Worm (Caenorhabditis elegans): Measurements from ENCODE around the gene nhr-25.
A peak's percentile ranks its signal among the peaks of the same experiment; 100 is the strongest.

Gene nhr-25

DNA sequence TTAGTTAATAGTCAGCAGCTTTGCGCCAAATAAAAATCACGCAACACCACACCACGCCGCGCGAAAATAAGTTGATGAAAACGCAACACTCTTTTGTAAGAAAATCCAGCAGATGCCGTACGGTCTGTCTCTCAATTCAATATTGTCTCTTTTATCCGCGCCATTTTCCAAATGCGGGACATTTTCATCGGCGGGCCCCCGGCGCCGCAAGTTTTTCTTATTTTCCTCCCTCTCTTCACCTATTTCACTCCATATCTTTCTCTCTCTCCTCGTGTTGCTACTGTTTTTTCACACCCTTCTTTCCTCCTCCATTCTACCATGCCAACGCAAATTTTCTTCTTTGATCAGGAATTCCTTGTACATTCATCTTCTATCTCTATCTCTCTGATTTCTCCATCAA is 2.0 kb upstream of the nhr-25 start:
- TF ChIP-seq hlh-13 (GFP tag; optimal IDR thresholded peaks at IDR 0.05) = no peak
- no peak for TF ChIP-seq fkh-6 (tag; optimal IDR thresholded peaks at IDR 0.05)
- TF ChIP-seq hlh-6 (tag; optimal IDR thresholded peaks at IDR 0.05) = no peak
- TF ChIP-seq syd-9 (tag; optimal IDR thresholded peaks at IDR 0.05) = no peak
- TF ChIP-seq ceh-31 (tag; optimal IDR thresholded peaks at IDR 0.05) = no peak
- TF ChIP-seq lin-11 (tag; optimal IDR thresholded peaks at IDR 0.05) = no peak
- TF ChIP-seq odd-2 (tag; optimal IDR thresholded peaks at IDR 0.05) = no peak

DNA sequence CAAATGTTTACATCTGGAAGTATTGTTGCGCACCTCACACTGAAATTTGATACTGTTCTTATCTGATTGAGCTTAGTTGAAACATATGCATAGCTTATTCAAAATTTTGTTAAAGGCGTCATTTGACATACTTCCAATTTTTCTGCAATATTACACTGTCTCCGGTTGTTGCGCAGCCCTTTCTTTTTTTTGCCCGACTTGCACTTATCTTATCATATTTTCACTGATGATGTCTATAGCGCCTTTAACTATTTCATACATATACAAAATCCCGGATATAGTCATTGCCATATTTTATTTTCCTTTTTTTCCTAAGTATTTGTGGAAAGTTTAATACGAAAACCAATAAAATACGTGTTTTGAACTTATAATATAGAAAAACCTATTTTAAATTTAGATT is 1.6 kb upstream of the nhr-25 start:
- TF ChIP-seq ceh-30 (tag; optimal IDR thresholded peaks at IDR 0.05) = no peak
- TF ChIP-seq ets-4 (tag; optimal IDR thresholded peaks at IDR 0.05) = no peak
- TF ChIP-seq ceh-9 (tag; optimal IDR thresholded peaks at IDR 0.05) = no peak
- TF ChIP-seq ref-2 (tag; optimal IDR thresholded peaks at IDR 0.05) = no peak
- TF ChIP-seq ceh-48 (tag; optimal IDR thresholded peaks at IDR 0.05) = no peak
- no peak for TF ChIP-seq dmd-4 (tag; optimal IDR thresholded peaks at IDR 0.05; ENCODE audit: borderline replicate concordance)

ce11 chrX:13008895-13009294 is 602 bp downstream of the nhr-25 start:
- no peak for TF ChIP-seq pha-4 (tag; optimal IDR thresholded peaks at IDR 0.05)
- TF ChIP-seq pha-2 (tag; optimal IDR thresholded peaks at IDR 0.05) = no peak
- TF ChIP-seq ceh-24 (tag; optimal IDR thresholded peaks at IDR 0.05) = no peak
- TF ChIP-seq unc-3 (GFP tag; conservative IDR thresholded peaks at IDR 0.05) = no peak
- no peak for TF ChIP-seq unc-3 (tag; optimal IDR thresholded peaks at IDR 0.05)
- TF ChIP-seq ceh-9 (tag; optimal IDR thresholded peaks at IDR 0.05) = no peak
- no peak for TF ChIP-seq rnt-1 (tag; optimal IDR thresholded peaks at IDR 0.05)
- TF ChIP-seq ceh-14 (tag; optimal IDR thresholded peaks at IDR 0.05) = no peak
- TF ChIP-seq fkh-10 (GFP tag; optimal IDR thresholded peaks at IDR 0.05) = no peak
- no peak for TF ChIP-seq K09A11.1 (tag; optimal IDR thresholded peaks at IDR 0.05; ENCODE audit: insufficient read depth)
- TF ChIP-seq fkh-6 (tag; optimal IDR thresholded peaks at IDR 0.05) = no peak
- TF ChIP-seq sdc-2 (tag; optimal IDR thresholded peaks at IDR 0.05) = no peak
- TF ChIP-seq elt-4 (tag; optimal IDR thresholded peaks at IDR 0.05) = no peak
- no peak for TF ChIP-seq ceh-6 (GFP tag; optimal IDR thresholded peaks at IDR 0.05)
- no peak for TF ChIP-seq ceh-45 (GFP tag; IDR thresholded peaks at IDR 0.05)
- no peak for TF ChIP-seq che-1 (tag; optimal IDR thresholded peaks at IDR 0.05)
- TF ChIP-seq pqm-1 (tag; optimal IDR thresholded peaks at IDR 0.05) = no peak
- no peak for TF ChIP-seq zip-5 (tag; optimal IDR thresholded peaks at IDR 0.05)
- no peak for TF ChIP-seq pax-1 (tag; optimal IDR thresholded peaks at IDR 0.05)
- TF ChIP-seq hlh-30 (tag; optimal IDR thresholded peaks at IDR 0.05; ENCODE audit: insufficient read depth) = no peak
- no peak for TF ChIP-seq ahr-1 (tag; optimal IDR thresholded peaks at IDR 0.05)

ce11 chrX:13009645-13010044 is 1.4 kb downstream of the nhr-25 start:
- TF ChIP-seq ceh-31 (tag; optimal IDR thresholded peaks at IDR 0.05) (peak; percentile 22), pqm-1 (tag; optimal IDR thresholded peaks at IDR 0.05) (no peak)

DNA sequence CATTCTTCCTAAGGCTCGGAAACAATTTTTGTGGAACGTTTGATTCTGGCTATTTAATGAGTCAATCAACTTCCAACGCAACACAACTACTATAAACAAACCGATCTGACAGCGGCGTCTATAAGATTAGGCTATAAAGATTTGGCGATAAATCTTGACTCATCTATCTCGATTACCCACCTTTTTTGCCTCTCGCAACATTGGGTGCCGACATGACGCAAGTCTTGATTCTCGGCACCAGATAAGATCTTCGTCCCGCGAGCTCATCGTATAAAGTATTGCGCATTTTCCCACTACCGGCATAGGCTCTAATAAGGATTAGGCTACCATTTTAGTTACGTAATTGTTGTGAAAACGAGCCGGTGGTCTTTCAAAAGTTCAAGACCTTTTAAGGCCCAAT is 3.6 kb downstream of the nhr-25 start:
- TF ChIP-seq tbx-2 (tag; optimal IDR thresholded peaks at IDR 0.05) = peak; percentile 64
- TF ChIP-seq rnt-1 (tag; optimal IDR thresholded peaks at IDR 0.05) = peak; percentile 6
- TF ChIP-seq ama-1 (optimal IDR thresholded peaks at IDR 0.05) = no peak
- TF ChIP-seq hlh-13 (GFP tag; optimal IDR thresholded peaks at IDR 0.05) = no peak
- no peak for TF ChIP-seq ceh-6 (GFP tag; optimal IDR thresholded peaks at IDR 0.05)
- peak; percentile 2 for TF ChIP-seq unc-55 (GFP tag; optimal IDR thresholded peaks at IDR 0.05)
- TF ChIP-seq zip-5 (tag; optimal IDR thresholded peaks at IDR 0.05) = no peak

ce11 chrX:13014341-13014740 is 6.0 kb downstream of the nhr-25 start:
- no peak for TF ChIP-seq dmd-4 (tag; optimal IDR thresholded peaks at IDR 0.05; ENCODE audit: borderline replicate concordance)
- no peak for TF ChIP-seq C08G9.2 (tag; optimal IDR thresholded peaks at IDR 0.05)
- TF ChIP-seq npax-4 (tag; optimal IDR thresholded peaks at IDR 0.05) = no peak
- no peak for TF ChIP-seq hlh-13 (GFP tag; optimal IDR thresholded peaks at IDR 0.05)
- TF ChIP-seq ref-2 (tag; optimal IDR thresholded peaks at IDR 0.05) = no peak
